Fruit fly (Drosophila melanogaster): ENCODE results near the gene CG12061.
A peak's percentile ranks its signal among the peaks of the same experiment; 100 is the strongest.

The CG12061 gene

dm6 chrX:23013208-23013607, 22.7 kb upstream of the CG12061 start, which contains the start of the genes Rab21 and Coa7 (continued):
- TF ChIP-seq sna (GFP tag; IDR thresholded peaks at IDR 0.05; ENCODE audit: partially characterized antibody) (peak; percentile 90), lilli (GFP tag; optimal IDR thresholded peaks at IDR 0.05) (peak; percentile 29), Hr51 (GFP tag; optimal IDR thresholded peaks at IDR 0.05) (no peak), ftz-f1 (GFP tag; optimal IDR thresholded peaks at IDR 0.05) (peak; percentile 10), CG14710 (tag; optimal IDR thresholded peaks at IDR 0.05) (peak; percentile 55), odd (GFP tag; optimal IDR thresholded peaks at IDR 0.05) (no peak), CG2678 (tag; optimal IDR thresholded peaks at IDR 0.05) (no peak), kni (GFP tag; optimal IDR thresholded peaks at IDR 0.05) (no peak), Dad (GFP tag; optimal IDR thresholded peaks at IDR 0.05) (peak; percentile 6), crp (GFP tag; optimal IDR thresholded peaks at IDR 0.05) (peak in 1 of 2 experiments; percentile 3), slbo (GFP tag; IDR thresholded peaks at IDR 0.05) (peak; percentile 35; the same call in 1 of the 2 replicates), CG33213 (GFP tag; optimal IDR thresholded peaks at IDR 0.05) (peak; percentile 78), sd (tag; optimal IDR thresholded peaks at IDR 0.05) (no peak), CG18476 (GFP tag; optimal IDR thresholded peaks at IDR 0.05) (no peak), Elba2 (GFP tag; optimal IDR thresholded peaks at IDR 0.05) (peak; percentile 24), row (GFP tag; IDR thresholded peaks at IDR 0.05) (peak; percentile 59), zfh2 (GFP tag; optimal IDR thresholded peaks at IDR 0.05) (peak; percentile 25), YL-1 (GFP tag; optimal IDR thresholded peaks at IDR 0.05) (peak; percentile 22), CG16779 (GFP tag; IDR thresholded peaks at IDR 0.05) (no peak), Sry-δ (GFP tag; optimal IDR thresholded peaks at IDR 0.05) (peak; percentile 88), B-H2 (GFP tag; optimal IDR thresholded peaks at IDR 0.05) (no peak), mam (GFP tag; optimal IDR thresholded peaks at IDR 0.05) (peak; percentile 30), lbe (GFP tag; optimal IDR thresholded peaks at IDR 0.05) (peak; percentile 31), CG10267 (tag; optimal IDR thresholded peaks at IDR 0.05) (peak; percentile 92), CG9817 (tag; optimal IDR thresholded peaks at IDR 0.05) (peak; percentile 13), ERR (GFP tag; optimal IDR thresholded peaks at IDR 0.05) (no peak), tin (GFP tag; optimal IDR thresholded peaks at IDR 0.05) (peak; percentile 29), unc-4 (GFP tag; IDR thresholded peaks at IDR 0.05; ENCODE audit: partially characterized antibody) (peak; percentile 87), NfI (GFP tag; optimal IDR thresholded peaks at IDR 0.05) (peak; percentile 1), hb (GFP tag; IDR thresholded peaks at IDR 0.05; ENCODE audit: partially characterized antibody) (peak; percentile 95), Med (GFP tag) (peak; percentile 82), Fer3 (tag; optimal IDR thresholded peaks at IDR 0.05) (no peak), al (GFP tag; IDR thresholded peaks at IDR 0.05) (0 out of 2 replicates have a peak, but pooled peaks have one; percentile 8), CG4328 (GFP tag; optimal IDR thresholded peaks at IDR 0.05) (no peak), bsh (GFP tag; optimal IDR thresholded peaks at IDR 0.05) (no peak), ci (GFP tag; IDR thresholded peaks at IDR 0.05) (no peak), CG6272 (GFP tag; IDR thresholded peaks at IDR 0.05) (peak; percentile 39; the same call in 1 of the 2 replicates), jumu (GFP tag; optimal IDR thresholded peaks at IDR 0.05) (no peak), chn (GFP tag; optimal IDR thresholded peaks at IDR 0.05) (peak; percentile 17), CG6254 (GFP tag; optimal IDR thresholded peaks at IDR 0.05) (no peak), Atf6 (GFP tag; IDR thresholded peaks at IDR 0.05) (no peak), ssp (GFP tag; IDR thresholded peaks at IDR 0.05) (0 out of 2 replicates have a peak, but pooled peaks have one; percentile 26), sr (GFP tag; IDR thresholded peaks at IDR 0.05) (no peak), D (optimal IDR thresholded peaks at IDR 0.05) (no peak), D (GFP tag; optimal IDR thresholded peaks at IDR 0.05) (no peak), chinmo (GFP tag; IDR thresholded peaks at IDR 0.05; ENCODE audit: partially characterized antibody) (peak; percentile 76; the same call in 2 of the 4 replicates), CG18764 (GFP tag; optimal IDR thresholded peaks at IDR 0.05) (no peak), Dbx (GFP tag; IDR thresholded peaks at IDR 0.05) (0 out of 3 replicates have a peak, but pooled peaks have one; percentile 56), klu (GFP tag; IDR thresholded peaks at IDR 0.05) (no peak), Hey (tag; optimal IDR thresholded peaks at IDR 0.05) (no peak), disco-r (GFP tag; optimal IDR thresholded peaks at IDR 0.05) (no peak)
